Fruit fly (Drosophila melanogaster): Measurements from ENCODE around the gene CG8300.

The CG8300 gene

dm6 chrX:7124474-7124873 lies 19.8 kb downstream of the CG8300 start:
- no peak for TF ChIP-seq CTCF (optimal IDR thresholded peaks at IDR 0.05)
- no peak for TF ChIP-seq CG8478 (optimal IDR thresholded peaks at IDR 0.05)

DNA sequence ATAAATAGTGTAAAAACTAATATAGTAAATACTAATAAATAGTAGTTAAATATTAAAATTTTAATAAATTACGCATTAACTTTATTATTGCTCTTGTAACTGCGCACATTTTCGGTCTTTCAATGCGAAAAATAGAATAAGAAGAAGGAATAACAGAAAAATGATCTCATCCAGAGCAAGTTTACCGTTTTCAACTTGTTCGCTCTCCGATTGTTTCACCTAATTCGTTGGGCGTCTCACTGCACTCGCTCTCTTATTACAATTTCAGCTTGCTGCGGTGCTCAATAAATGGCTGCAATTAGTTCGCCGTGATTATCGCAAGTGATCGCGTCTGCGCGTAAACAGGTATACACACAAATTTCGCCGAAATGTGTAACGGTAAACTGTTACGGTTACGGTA lies 32.7 kb downstream of the CG8300 start, which contains the start of gene Cph:
Gene Cph (plus strand): TSS at position 301 of the 400 bp plus-strand sequence.
- TF ChIP-seq CG8478 (optimal IDR thresholded peaks at IDR 0.05) (no peak), CTCF (optimal IDR thresholded peaks at IDR 0.05) (no peak)

- TF ChIP-seq CTCF (optimal IDR thresholded peaks at IDR 0.05) (no peak), CG8478 (optimal IDR thresholded peaks at IDR 0.05) (no peak)
These were observed 35.3 kb downstream of the CG8300 start for dm6 chrX:7139952-7140351.

- TF ChIP-seq CG8478 (optimal IDR thresholded peaks at IDR 0.05): no peak
These were observed 37.1 kb downstream of the CG8300 start for dm6 chrX:7141753-7142152.

dm6 chrX:7151290-7152038 lies 46.8 kb downstream of the CG8300 start:
- TF ChIP-seq CG8478 (optimal IDR thresholded peaks at IDR 0.05): no peak

DNA sequence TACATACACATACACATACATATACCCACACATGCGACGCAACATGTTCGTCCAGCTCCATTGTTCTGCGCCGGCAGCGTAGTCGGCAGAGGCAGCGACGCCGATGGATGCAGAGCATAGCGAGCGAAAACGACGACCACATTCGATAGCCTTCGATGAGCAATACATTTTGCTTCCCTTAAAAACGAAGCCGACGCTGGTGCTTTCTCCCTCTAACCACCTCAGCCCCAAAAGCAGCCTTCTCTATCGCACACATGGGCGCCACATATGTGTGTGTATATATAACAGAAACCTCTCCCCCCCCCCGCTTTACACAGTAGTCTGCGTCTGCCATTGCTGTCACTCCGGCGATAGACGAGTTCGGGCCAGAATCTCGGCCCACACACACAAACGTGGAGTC lies 48.2 kb downstream of the CG8300 start:
- TF ChIP-seq CTCF (optimal IDR thresholded peaks at IDR 0.05): no peak
- no peak for TF ChIP-seq CG8478 (optimal IDR thresholded peaks at IDR 0.05)
